Fruit fly (Drosophila melanogaster) S2 (cell line): Measurements from ENCODE around the gene CG15544.

Source experiments
- CG8478 ChIP-seq: fragments of >200 bp; optimal IDR thresholded peaks from 2 replicates; lab custom pipeline; 2018
- CTCF ChIP-seq, 2 experiments: fragments of >200 bp; optimal IDR thresholded peaks; 2 replicates each; lab custom pipeline; 2018

- no peak for TF ChIP-seq CTCF (optimal IDR thresholded peaks at IDR 0.05; lab: Kevin White, UChicago)
- no peak for TF ChIP-seq CG8478 (lab: Kevin White, UChicago)
Observed at dm6 chr3R:30850460-30850859, 22.8 kb downstream of the CG15544 start.
